Fruit fly (Drosophila melanogaster): Measurements from ENCODE around the gene CG3009.

dm6 chrX:4677427-4677826, 10.9 kb upstream of the CG3009 start:
- TF ChIP-seq CTCF (optimal IDR thresholded peaks at IDR 0.05): no peak
- TF ChIP-seq CG8478 (optimal IDR thresholded peaks at IDR 0.05): no peak

Data from S2 (cell line).